Fruit fly (Drosophila melanogaster) whole organism, embryonic: Measurements from ENCODE around the gene CG11085.

Experiments
- Abd-B ChIP-seq: fragments of 200-800 bp; sonication (Bioruptor generic); optimal IDR thresholded peaks from 2 replicates; lab custom pipeline; 2018; ENCODE audit warnings: missing biosample characterization, mild to moderate bottlenecking, missing genetic modification characterization, moderate library complexity
- Atf3 ChIP-seq: fragments of 200-800 bp; sonication (Bioruptor generic); optimal IDR thresholded peaks from 3 replicates; lab custom pipeline; 2016; ENCODE audit warnings: missing biosample characterization, missing genetic modification characterization
- Blimp-1 ChIP-seq: fragments of 200-800 bp; sonication (Bioruptor generic); optimal IDR thresholded peaks from 3 replicates; lab custom pipeline; 2018; ENCODE audit warnings: missing biosample characterization, missing genetic modification characterization, mild to moderate bottlenecking, moderate library complexity, missing genetic modification reagents
- CG12236 ChIP-seq: fragments of 200-800 bp; sonication (Bioruptor generic); optimal IDR thresholded peaks from 2 replicates; lab custom pipeline; 2016; ENCODE audit warnings: missing biosample characterization, missing genetic modification characterization
- CG12659 ChIP-seq: fragments of 200-800 bp; sonication (Bioruptor generic); optimal IDR thresholded peaks from 3 replicates; lab custom pipeline; 2017; ENCODE audit warnings: mild to moderate bottlenecking, missing biosample characterization, missing genetic modification reagents, missing genetic modification characterization
- CG13287 ChIP-seq: fragments of 200-800 bp; sonication (Bioruptor generic); IDR thresholded peaks from 2 replicates; pipeline ENCODE4 v1.3.6; 2022; ENCODE audit warnings: missing biosample characterization, missing genetic modification characterization; ENCODE audit not compliant: partially characterized antibody
- CG16815 ChIP-seq: fragments of 200-800 bp; sonication (Bioruptor generic); optimal IDR thresholded peaks from 3 replicates; lab custom pipeline; 2017; ENCODE audit warnings: missing biosample characterization, mild to moderate bottlenecking, missing genetic modification characterization
- CG2202 ChIP-seq: fragments of 200-800 bp; sonication (Bioruptor generic); optimal IDR thresholded peaks from 2 replicates; lab custom pipeline; 2018; ENCODE audit warnings: missing biosample characterization, mild to moderate bottlenecking, missing genetic modification characterization
- CG31388 ChIP-seq: fragments of 200-800 bp; sonication (Bioruptor generic); optimal IDR thresholded peaks from 2 replicates; lab custom pipeline; 2016; ENCODE audit warnings: missing biosample characterization, missing genetic modification characterization
- CG3163 ChIP-seq: fragments of 200-800 bp; sonication (Bioruptor generic); optimal IDR thresholded peaks from 3 replicates; lab custom pipeline; 2016; ENCODE audit warnings: missing biosample characterization, missing genetic modification characterization
- CG34422 ChIP-seq: fragments of 200-800 bp; sonication (Bioruptor generic); IDR thresholded peaks from 3 replicates; pipeline ENCODE4 v1.3.6; 2022; ENCODE audit warnings: missing biosample characterization, missing genetic modification characterization
- CG3995 ChIP-seq: fragments of 200-800 bp; sonication (Bioruptor generic); optimal IDR thresholded peaks from 3 replicates; lab custom pipeline; 2016; ENCODE audit warnings: missing biosample characterization, missing genetic modification characterization
- CG4360 ChIP-seq: fragments of 200-800 bp; sonication (Bioruptor generic); IDR thresholded peaks from 2 replicates; pipeline ENCODE4 v1.3.6; 2022; ENCODE audit warnings: missing biosample characterization, missing genetic modification characterization
- CG6254 ChIP-seq: fragments of 200-800 bp; sonication (Bioruptor generic); optimal IDR thresholded peaks from 3 replicates; lab custom pipeline; 2017; ENCODE audit warnings: mild to moderate bottlenecking, missing biosample characterization, missing genetic modification reagents, missing genetic modification characterization
- CG6683 ChIP-seq: fragments of 200-800 bp; sonication (Bioruptor generic); optimal IDR thresholded peaks from 2 replicates; lab custom pipeline; 2017; ENCODE audit warnings: missing biosample characterization, mild to moderate bottlenecking, missing genetic modification characterization, missing genetic modification reagents
- CG7372 ChIP-seq: fragments of 200-800 bp; sonication (Bioruptor generic); IDR thresholded peaks from 2 replicates; pipeline ENCODE4 v1.3.6; 2022; ENCODE audit warnings: missing biosample characterization, missing genetic modification characterization
- Camta ChIP-seq: fragments of 200-800 bp; sonication (Bioruptor generic); optimal IDR thresholded peaks from 2 replicates; lab custom pipeline; 2016; ENCODE audit warnings: missing biosample characterization, missing genetic modification characterization
- Deaf1 ChIP-seq: fragments of 200-800 bp; optimal IDR thresholded peaks from 3 replicates; lab custom pipeline; 2019; ENCODE audit warnings: missing biosample characterization, mild to moderate bottlenecking, missing genetic modification characterization, moderate library complexity
- Dip3 ChIP-seq: fragments of 200-800 bp; sonication (Bioruptor generic); optimal IDR thresholded peaks from 3 replicates; lab custom pipeline; 2016; ENCODE audit warnings: missing biosample characterization, missing genetic modification characterization
- E2f1 ChIP-seq: fragments of 200-800 bp; sonication (Bioruptor generic); IDR thresholded peaks from 2 replicates; pipeline ENCODE4 v1.3.6; 2022; ENCODE audit warnings: missing biosample characterization, missing genetic modification characterization
- HLH54F ChIP-seq: fragments of 200-800 bp; sonication (Bioruptor generic); optimal IDR thresholded peaks from 3 replicates; lab custom pipeline; 2016; ENCODE audit warnings: missing biosample characterization, missing genetic modification characterization
- HmgZ ChIP-seq: fragments of 200-800 bp; sonication (Bioruptor generic); optimal IDR thresholded peaks from 2 replicates; lab custom pipeline; 2018; ENCODE audit warnings: missing biosample characterization, mild to moderate bottlenecking, missing genetic modification characterization
- Hsf ChIP-seq: fragments of 200-800 bp; sonication (Bioruptor generic); optimal IDR thresholded peaks from 3 replicates; lab custom pipeline; 2016; ENCODE audit warnings: missing biosample characterization, missing genetic modification characterization
- Sox100B ChIP-seq: fragments of 200-800 bp; sonication (Bioruptor generic); optimal IDR thresholded peaks from 3 replicates; lab custom pipeline; 2018; ENCODE audit warnings: missing biosample characterization, mild to moderate bottlenecking, missing genetic modification characterization
- Sry-β ChIP-seq: fragments of 200-800 bp; sonication (Bioruptor generic); optimal IDR thresholded peaks from 2 replicates; lab custom pipeline; 2018; ENCODE audit warnings: missing biosample characterization, mild to moderate bottlenecking, missing genetic modification characterization, moderate library complexity
- Vsx1 ChIP-seq: fragments of 200-800 bp; sonication (Bioruptor generic); optimal IDR thresholded peaks from 2 replicates; lab custom pipeline; 2017; ENCODE audit warnings: missing biosample characterization, mild to moderate bottlenecking, missing genetic modification characterization, missing genetic modification reagents
- ash1 ChIP-seq: fragments of 200-800 bp; sonication (Bioruptor generic); optimal IDR thresholded peaks from 2 replicates; lab custom pipeline; 2018; ENCODE audit warnings: missing biosample characterization, mild to moderate bottlenecking, missing genetic modification characterization
- bbx ChIP-seq: fragments of 200-800 bp; sonication (Bioruptor generic); IDR thresholded peaks from 2 replicates; pipeline ENCODE4 v1.3.6; 2022; ENCODE audit warnings: missing biosample characterization, missing genetic modification characterization; ENCODE audit not compliant: partially characterized antibody
- crc ChIP-seq: fragments of 200-800 bp; sonication (Bioruptor generic); optimal IDR thresholded peaks from 2 replicates; lab custom pipeline; 2016; ENCODE audit warnings: missing biosample characterization, missing genetic modification characterization
- danr ChIP-seq: fragments of 200-800 bp; sonication (Bioruptor generic); IDR thresholded peaks from 2 replicates; pipeline ENCODE4 v1.3.6; 2022; ENCODE audit warnings: missing biosample characterization, missing genetic modification characterization
- ems ChIP-seq: fragments of 200-800 bp; sonication (Bioruptor generic); optimal IDR thresholded peaks from 3 replicates; lab custom pipeline; 2016; ENCODE audit warnings: missing biosample characterization, missing genetic modification characterization
- ewg ChIP-seq: fragments of 200-800 bp; sonication (Bioruptor generic); optimal IDR thresholded peaks from 3 replicates; lab custom pipeline; 2017; ENCODE audit warnings: mild to moderate bottlenecking, missing biosample characterization, missing genetic modification reagents, missing genetic modification characterization
- gem ChIP-seq: fragments of 200-800 bp; sonication (Bioruptor generic); optimal IDR thresholded peaks from 2 replicates; lab custom pipeline; 2019; ENCODE audit warnings: missing biosample characterization, mild to moderate bottlenecking, missing genetic modification characterization, moderate library complexity
- gt ChIP-seq: fragments of 200-800 bp; sonication (Bioruptor generic); IDR thresholded peaks from 2 replicates; pipeline ENCODE4 v1.3.6; 2022; ENCODE audit warnings: missing biosample characterization, missing genetic modification characterization
- her ChIP-seq: fragments of 200-800 bp; sonication (Bioruptor generic); optimal IDR thresholded peaks from 2 replicates; lab custom pipeline; 2016; ENCODE audit warnings: missing biosample characterization, missing genetic modification characterization
- hkb ChIP-seq, 2 experiments: fragments of 200-800 bp in 1 of 2; fragments of >200 bp in 1 of 2; sonication (Bioruptor generic) in 1 of 2; IDR thresholded peaks in 1 of 2; optimal IDR thresholded peaks in 1 of 2; 2 replicates each; pipeline versions ENCODE4 v1.3.6 to Lab custom; 2017 to 2022; ENCODE audit warnings: missing biosample characterization in 1 of 2, missing genetic modification characterization in 1 of 2
- insv ChIP-seq, 2 experiments: fragments of 200-800 bp; sonication (Bioruptor generic); optimal IDR thresholded peaks; 3 replicates each; lab custom pipeline; 2016 to 2018; ENCODE audit warnings: missing biosample characterization in 2 of 2, missing genetic modification characterization in 2 of 2
- kni ChIP-seq: fragments of 200-800 bp; sonication (Bioruptor generic); optimal IDR thresholded peaks from 3 replicates; lab custom pipeline; 2017; ENCODE audit warnings: mild to moderate bottlenecking, missing biosample characterization, missing genetic modification reagents, missing genetic modification characterization
- knrl ChIP-seq: fragments of 200-800 bp; sonication (Bioruptor generic); IDR thresholded peaks from 3 replicates; pipeline ENCODE4 v1.3.6; 2022; ENCODE audit warnings: missing biosample characterization, missing genetic modification characterization; ENCODE audit not compliant: partially characterized antibody
- lmd ChIP-seq: fragments of 200-800 bp; sonication (Bioruptor generic); IDR thresholded peaks from 2 replicates; pipeline ENCODE4 v1.3.6; 2022; ENCODE audit warnings: missing biosample characterization, missing genetic modification characterization
- nmo ChIP-seq: fragments of 200-800 bp; sonication (Bioruptor generic); optimal IDR thresholded peaks from 2 replicates; lab custom pipeline; 2018; ENCODE audit warnings: missing biosample characterization, mild to moderate bottlenecking, missing genetic modification characterization, moderate library complexity
- odd ChIP-seq: fragments of 200-800 bp; sonication (Bioruptor generic); optimal IDR thresholded peaks from 2 replicates; lab custom pipeline; 2017; ENCODE audit warnings: missing biosample characterization, mild to moderate bottlenecking, missing genetic modification characterization
- pros ChIP-seq: fragments of 200-800 bp; sonication (Bioruptor generic); optimal IDR thresholded peaks from 3 replicates; lab custom pipeline; 2019; ENCODE audit warnings: missing biosample characterization, mild to moderate bottlenecking, missing genetic modification characterization, moderate library complexity
- row ChIP-seq: fragments of 200-800 bp; sonication (Bioruptor generic); IDR thresholded peaks from 3 replicates; pipeline ENCODE4 v1.3.6; 2022; ENCODE audit warnings: missing biosample characterization, missing genetic modification characterization
- salm ChIP-seq: fragments of 200-800 bp; sonication (Bioruptor generic); optimal IDR thresholded peaks from 2 replicates; lab custom pipeline; 2018; ENCODE audit warnings: missing biosample characterization, mild to moderate bottlenecking, missing genetic modification characterization
- sim ChIP-seq: fragments of 200-800 bp; sonication (Bioruptor generic); IDR thresholded peaks from 2 replicates; pipeline ENCODE4 v1.3.6; 2022; ENCODE audit warnings: missing biosample characterization, missing genetic modification characterization
- tgo ChIP-seq: fragments of 200-800 bp; sonication (Bioruptor generic); IDR thresholded peaks from 3 replicates; pipeline ENCODE4 v1.3.6; 2022; ENCODE audit warnings: missing biosample characterization, missing genetic modification characterization
- toy ChIP-seq: fragments of 200-800 bp; sonication (Bioruptor generic); IDR thresholded peaks from 2 replicates; pipeline ENCODE4 v1.3.6; 2022; ENCODE audit warnings: missing biosample characterization, missing genetic modification characterization
- vvl ChIP-seq: fragments of 200-800 bp; sonication (Bioruptor generic); IDR thresholded peaks from 2 replicates; pipeline ENCODE4 v1.3.6; 2022; ENCODE audit warnings: missing biosample characterization, missing genetic modification characterization
- wdn ChIP-seq: fragments of 200-800 bp; sonication (Bioruptor generic); IDR thresholded peaks from 2 replicates; pipeline ENCODE4 v1.3.6; 2022; ENCODE audit warnings: missing biosample characterization, missing genetic modification characterization
- z ChIP-seq: fragments of 200-800 bp; sonication (Bioruptor generic); IDR thresholded peaks from 3 replicates; pipeline ENCODE4 v1.3.6; 2022; ENCODE audit warnings: missing biosample characterization, missing genetic modification characterization

Gene CG11085

dm6 chrX:12567663-12568062, 48.5 kb upstream of the CG11085 start (continued):
- TF ChIP-seq CG31388 (GFP tag; lab: Kevin White, UChicago) (no peak), insv (GFP tag; optimal IDR thresholded peaks at IDR 0.05; lab: Kevin White, UChicago) (peak in 1 of 2 experiments; percentile 40), crc (GFP tag; lab: Kevin White, UChicago) (no peak), CG6254 (GFP tag; lab: Kevin White, UChicago) (peak; percentile 33), Deaf1 (tag; lab: Kevin White, UChicago) (no peak), sim (GFP tag; lab: Robert Waterston, UW) (0 out of 2 replicates have a peak, but pooled peaks have one; percentile 37), odd (GFP tag; lab: Kevin White, UChicago) (peak; percentile 68), CG2202 (no peak), tgo (GFP tag; lab: Robert Waterston, UW) (peak; percentile 77), lmd (GFP tag; lab: Robert Waterston, UW) (peak; percentile 68; the same call in 1 of the 2 replicates), CG3163 (no peak), bbx (GFP tag; lab: Robert Waterston, UW) (no peak), CG3995 (GFP tag; lab: Kevin White, UChicago) (no peak), CG6683 (GFP tag; lab: Kevin White, UChicago) (peak; percentile 83), knrl (GFP tag; lab: Robert Waterston, UW) (no peak), row (GFP tag; lab: Robert Waterston, UW) (peak; percentile 84), CG12659 (GFP tag; lab: Kevin White, UChicago) (peak; percentile 74), Hsf (no peak), Vsx1 (GFP tag; lab: Kevin White, UChicago) (peak; percentile 27), CG12236 (GFP tag; lab: Kevin White, UChicago) (no peak), vvl (GFP tag; lab: Robert Waterston, UW) (peak; percentile 87), Camta (GFP tag; lab: Kevin White, UChicago) (no peak), hkb (optimal IDR thresholded peaks at IDR 0.05; lab: Kevin White, UChicago) (no peak), hkb (GFP tag; IDR thresholded peaks at IDR 0.05; lab: Robert Waterston, UW) (peak; percentile 87), Dip3 (GFP tag; lab: Kevin White, UChicago) (no peak), pros (GFP tag; lab: Kevin White, UChicago) (no peak), gt (GFP tag; lab: Robert Waterston, UW) (no peak), salm (tag; lab: Kevin White, UChicago) (peak; percentile 71), CG16815 (peak; percentile 25), kni (GFP tag; lab: Kevin White, UChicago) (no peak), ewg (GFP tag; lab: Kevin White, UChicago) (peak; percentile 57), E2f1 (peak; percentile 74), nmo (peak; percentile 69), toy (peak; percentile 68; the same call in 1 of the 2 replicates), Blimp-1 (GFP tag; lab: Kevin White, UChicago) (peak; percentile 76), CG34422 (GFP tag; lab: Robert Waterston, UW) (peak; percentile 68), z (GFP tag; lab: Robert Waterston, UW) (no peak), CG7372 (GFP tag; lab: Robert Waterston, UW) (peak; percentile 65), Atf3 (GFP tag; lab: Kevin White, UChicago) (no peak), gem (tag; lab: Kevin White, UChicago) (peak; percentile 89), HmgZ (peak; percentile 78), Abd-B (peak; percentile 59), wdn (peak; percentile 72), Sry-β (GFP tag; lab: Kevin White, UChicago) (no peak), ems (GFP tag; lab: Kevin White, UChicago) (peak; percentile 28), danr (GFP tag; lab: Robert Waterston, UW) (peak; percentile 23; the same call in 1 of the 2 replicates), CG4360 (GFP tag; lab: Robert Waterston, UW) (no peak), HLH54F (GFP tag; lab: Kevin White, UChicago) (no peak), Sox100B (GFP tag; lab: Kevin White, UChicago) (peak; percentile 80), ash1 (GFP tag; lab: Kevin White, UChicago) (no peak), CG13287 (no peak), her (GFP tag; lab: Kevin White, UChicago) (no peak)
